Worm (Caenorhabditis elegans) whole organism, late embryonic: Measurements from ENCODE around the gene klp-3.

Experiments
- C08G9.2 ChIP-seq: sonication (generic microtip); optimal IDR thresholded peaks from 2 replicates; lab custom pipeline; 2016; ENCODE audit warnings: mild to moderate bottlenecking, missing genetic modification characterization, moderate library complexity, missing compliant biosample characterization
- Y22D7AL.16 ChIP-seq: sonication (generic microtip); optimal IDR thresholded peaks from 2 replicates; lab custom pipeline; 2016; ENCODE audit warnings: missing genetic modification characterization, missing compliant biosample characterization
- ahr-1 ChIP-seq: sonication (generic microtip); optimal IDR thresholded peaks from 2 replicates; lab custom pipeline; 2016; ENCODE audit warnings: missing genetic modification characterization, missing compliant biosample characterization
- ceh-18 ChIP-seq: sonication (generic microtip); optimal IDR thresholded peaks from 2 replicates; lab custom pipeline; 2016; ENCODE audit warnings: missing genetic modification characterization, missing compliant biosample characterization
- ceh-2 ChIP-seq: sonication (generic microtip); optimal IDR thresholded peaks from 2 replicates; lab custom pipeline; 2016; ENCODE audit warnings: missing genotype, missing genetic modification characterization, missing compliant biosample characterization
- ceh-22 ChIP-seq: sonication (generic microtip); optimal IDR thresholded peaks from 2 replicates; lab custom pipeline; 2017; ENCODE audit warnings: missing biosample characterization, missing genetic modification characterization
- ceh-30 ChIP-seq: fragments of 150-350 bp; optimal IDR thresholded peaks from 2 replicates; lab custom pipeline; 2014; ENCODE audit warnings: missing biosample characterization, missing genetic modification characterization
- ceh-34 ChIP-seq: sonication (generic microtip); optimal IDR thresholded peaks from 2 replicates; lab custom pipeline; 2016; ENCODE audit warnings: mild to moderate bottlenecking, missing genetic modification characterization, missing compliant biosample characterization
- ceh-6 ChIP-seq: fragments of 200-800 bp; sonication (Bioruptor generic); optimal IDR thresholded peaks from 2 replicates; lab custom pipeline; 2018; ENCODE audit warnings: mild to moderate bottlenecking, missing genetic modification characterization, missing compliant biosample characterization
- ceh-9 ChIP-seq: sonication (generic microtip); optimal IDR thresholded peaks from 2 replicates; lab custom pipeline; 2016; ENCODE audit warnings: mild to moderate bottlenecking, missing genetic modification characterization, inconsistent platforms, missing compliant biosample characterization
- elt-2 ChIP-seq: sonication (generic microtip); optimal IDR thresholded peaks from 2 replicates; lab custom pipeline; 2016; ENCODE audit warnings: missing genetic modification reagents, missing genetic modification characterization, missing compliant biosample characterization
- elt-4 ChIP-seq: sonication (generic microtip); optimal IDR thresholded peaks from 2 replicates; lab custom pipeline; 2016; ENCODE audit warnings: missing genetic modification characterization, missing compliant biosample characterization
- fax-1 ChIP-seq: sonication (generic microtip); optimal IDR thresholded peaks from 2 replicates; lab custom pipeline; 2016; ENCODE audit warnings: missing genotype, missing genetic modification characterization, missing compliant biosample characterization
- fkh-10 ChIP-seq: fragments of 150-350 bp; optimal IDR thresholded peaks from 2 replicates; lab custom pipeline; 2014; ENCODE audit warnings: missing biosample characterization, missing genetic modification reagents, missing genetic modification characterization
- gmeb-2 ChIP-seq: sonication (generic microtip); optimal IDR thresholded peaks from 2 replicates; lab custom pipeline; 2016; ENCODE audit warnings: missing genetic modification characterization, inconsistent platforms, missing compliant biosample characterization
- hlh-13 ChIP-seq: fragments of 200-800 bp; sonication (Bioruptor generic); optimal IDR thresholded peaks from 2 replicates; lab custom pipeline; 2018; ENCODE audit warnings: mild to moderate bottlenecking, missing genetic modification characterization, missing compliant biosample characterization
- hlh-15 ChIP-seq: sonication (generic microtip); optimal IDR thresholded peaks from 2 replicates; lab custom pipeline; 2016; ENCODE audit warnings: missing genetic modification characterization, missing compliant biosample characterization
- hlh-30 ChIP-seq: sonication (generic microtip); optimal IDR thresholded peaks from 2 replicates; lab custom pipeline; 2017; ENCODE audit warnings: antibody characterized with exemption, missing genetic modification characterization, missing compliant biosample characterization; ENCODE audit not compliant: insufficient read depth
- lim-6 ChIP-seq: sonication (generic microtip); optimal IDR thresholded peaks from 2 replicates; lab custom pipeline; 2016; ENCODE audit warnings: missing genetic modification characterization, missing compliant biosample characterization
- mec-3 ChIP-seq: sonication (generic microtip); optimal IDR thresholded peaks from 2 replicates; lab custom pipeline; 2016; ENCODE audit warnings: borderline replicate concordance, missing genetic modification characterization, missing compliant biosample characterization
- nfya-1 ChIP-seq: sonication (generic microtip); optimal IDR thresholded peaks from 2 replicates; lab custom pipeline; 2017; ENCODE audit warnings: missing genetic modification characterization, mild to moderate bottlenecking, missing compliant biosample characterization, antibody characterized with exemption, moderate library complexity
- pha-2 ChIP-seq: sonication (generic microtip); optimal IDR thresholded peaks from 2 replicates; lab custom pipeline; 2017; ENCODE audit warnings: mild to moderate bottlenecking, missing genetic modification characterization, missing compliant biosample characterization
- pha-4 ChIP-seq: fragments of 150-350 bp; optimal IDR thresholded peaks from 2 replicates; lab custom pipeline; 2018; ENCODE audit warnings: missing biosample characterization, missing genetic modification reagents, missing genetic modification characterization
- pqm-1 ChIP-seq: sonication (generic microtip); optimal IDR thresholded peaks from 2 replicates; lab custom pipeline; 2016; ENCODE audit warnings: missing genetic modification characterization, missing compliant biosample characterization
- pros-1 ChIP-seq: fragments of 150-350 bp; optimal IDR thresholded peaks from 2 replicates; lab custom pipeline; 2014; ENCODE audit warnings: missing biosample characterization, missing genetic modification reagents, missing genetic modification characterization
- ref-2 ChIP-seq: sonication (generic microtip); optimal IDR thresholded peaks from 2 replicates; lab custom pipeline; 2016; ENCODE audit warnings: missing genetic modification characterization, missing compliant biosample characterization
- rnt-1 ChIP-seq: sonication (generic microtip); optimal IDR thresholded peaks from 2 replicates; lab custom pipeline; 2016; ENCODE audit warnings: missing genetic modification characterization, missing compliant biosample characterization
- sdc-2 ChIP-seq: sonication (generic microtip); optimal IDR thresholded peaks from 2 replicates; lab custom pipeline; 2016; ENCODE audit warnings: missing genotype, missing genetic modification characterization, missing compliant biosample characterization
- sox-2 ChIP-seq: fragments of 200-800 bp; sonication (Bioruptor generic); IDR thresholded peaks from 2 replicates; pipeline ENCODE4 v1.3.6; 2022; ENCODE audit warnings: missing genetic modification reagents, missing genetic modification characterization, missing compliant biosample characterization
- syd-9 ChIP-seq: sonication (generic microtip); optimal IDR thresholded peaks from 2 replicates; lab custom pipeline; 2016; ENCODE audit warnings: mild to moderate bottlenecking, missing genetic modification characterization, moderate library complexity, missing compliant biosample characterization
- ttx-3 ChIP-seq: sonication (generic microtip); optimal IDR thresholded peaks from 2 replicates; lab custom pipeline; 2016; ENCODE audit warnings: missing genetic modification reagents, missing genetic modification characterization, missing compliant biosample characterization
- unc-42 ChIP-seq: sonication (generic microtip); optimal IDR thresholded peaks from 2 replicates; lab custom pipeline; 2016; ENCODE audit warnings: missing genotype, missing genetic modification characterization, missing compliant biosample characterization
- unc-86 ChIP-seq: sonication (generic microtip); optimal IDR thresholded peaks from 2 replicates; lab custom pipeline; 2016; ENCODE audit warnings: missing genetic modification characterization, missing compliant biosample characterization
- zip-5 ChIP-seq: sonication (generic microtip); optimal IDR thresholded peaks from 2 replicates; lab custom pipeline; 2016; ENCODE audit warnings: missing genetic modification characterization, missing compliant biosample characterization
- ztf-16 ChIP-seq: sonication (generic microtip); optimal IDR thresholded peaks from 2 replicates; lab custom pipeline; 2017; ENCODE audit warnings: missing genetic modification characterization, missing compliant biosample characterization

The klp-3 gene

ce11 chrII:7801899-7802298 is 40.3 kb upstream of the klp-3 start:
- TF ChIP-seq ahr-1 (tag; lab: Kevin White, UChicago) (no peak), rnt-1 (tag; lab: Kevin White, UChicago) (peak; percentile 53), pha-2 (tag; lab: Kevin White, UChicago) (no peak), C08G9.2 (tag; lab: Kevin White, UChicago) (no peak), hlh-13 (GFP tag; lab: Kevin White, UChicago) (no peak), Y22D7AL.16 (no peak), pros-1 (tag; lab: Kevin White, UChicago) (no peak)

- TF ChIP-seq sdc-2 (tag; lab: Kevin White, UChicago) (no peak), unc-42 (tag; lab: Kevin White, UChicago) (peak; percentile 49)
Observed at ce11 chrII:7803174-7803573, 39.0 kb upstream of the klp-3 start.

- TF ChIP-seq zip-5 (tag; lab: Kevin White, UChicago) (no peak), ceh-34 (no peak), ztf-16 (no peak), pha-4 (no peak), ceh-6 (GFP tag; lab: Kevin White, UChicago) (no peak), ceh-30 (tag; lab: Kevin White, UChicago) (no peak), ttx-3 (tag; lab: Kevin White, UChicago) (no peak), lim-6 (tag; lab: Kevin White, UChicago) (no peak), fax-1 (tag; lab: Kevin White, UChicago) (no peak), hlh-15 (no peak), ceh-2 (tag; lab: Kevin White, UChicago) (no peak), C08G9.2 (tag; lab: Kevin White, UChicago) (no peak), pqm-1 (tag; lab: Kevin White, UChicago) (no peak), sox-2 (GFP tag; lab: Robert Waterston, UW) (no peak), ceh-9 (no peak), fkh-10 (GFP tag; lab: Kevin White, UChicago) (no peak), syd-9 (no peak)
Observed at ce11 chrII:7806054-7806453, 36.1 kb upstream of the klp-3 start.

ce11 chrII:7806872-7807271 is 35.3 kb upstream of the klp-3 start:
- TF ChIP-seq ceh-30 (tag; lab: Kevin White, UChicago) (no peak), ref-2 (tag; lab: Kevin White, UChicago) (peak; percentile 35)

- no peak for TF ChIP-seq hlh-30 (tag; lab: Kevin White, UChicago)
- TF ChIP-seq rnt-1 (tag; lab: Kevin White, UChicago) = no peak
- no peak for TF ChIP-seq unc-86 (tag; lab: Kevin White, UChicago)
Observed at ce11 chrII:7808153-7808552, 34.0 kb upstream of the klp-3 start.

ce11 chrII:7808950-7809349 is 33.2 kb upstream of the klp-3 start:
- TF ChIP-seq fkh-10 (GFP tag; lab: Kevin White, UChicago) (no peak), elt-4 (tag; lab: Kevin White, UChicago) (no peak), ahr-1 (tag; lab: Kevin White, UChicago) (no peak), mec-3 (tag; lab: Kevin White, UChicago) (no peak), ceh-18 (peak; percentile 10), gmeb-2 (tag; lab: Kevin White, UChicago) (no peak), elt-2 (tag; lab: Kevin White, UChicago) (peak; percentile 55), nfya-1 (tag; lab: Kevin White, UChicago) (peak; percentile 26), ceh-22 (tag; lab: Kevin White, UChicago) (no peak)
